Fruit fly (Drosophila melanogaster) whole organism, prepupa: ENCODE measurements around the gene CG13671.
A peak's percentile ranks its signal among the peaks of the same experiment; 100 is the strongest.

Experiments
- Blimp-1 ChIP-seq: fragments of 200-800 bp; sonication (Bioruptor generic); optimal IDR thresholded peaks from 3 replicates; lab custom pipeline; 2017; ENCODE audit warnings: missing biosample characterization, missing genetic modification characterization, mild to moderate bottlenecking, moderate library complexity, missing genetic modification reagents
- CG10631 ChIP-seq: fragments of 200-800 bp; sonication (Bioruptor generic); optimal IDR thresholded peaks from 2 replicates; lab custom pipeline; 2016; ENCODE audit warnings: missing biosample characterization, missing genetic modification characterization
- CG11762 ChIP-seq: fragments of 200-800 bp; sonication (Bioruptor generic); optimal IDR thresholded peaks from 3 replicates; lab custom pipeline; 2016; ENCODE audit warnings: missing biosample characterization, missing genetic modification characterization; ENCODE audit not compliant: insufficient read depth
- CG11902 ChIP-seq: fragments of 200-800 bp; sonication (Bioruptor generic); optimal IDR thresholded peaks from 3 replicates; lab custom pipeline; 2016; ENCODE audit warnings: missing biosample characterization, missing genetic modification characterization
- CG15336 ChIP-seq: fragments of 200-800 bp; sonication (Bioruptor generic); IDR thresholded peaks from 2 replicates; pipeline ENCODE4 v1.3.6; 2022; ENCODE audit warnings: missing biosample characterization, missing genetic modification characterization
- CG1621 ChIP-seq: fragments of 200-800 bp; sonication (Bioruptor generic); optimal IDR thresholded peaks from 3 replicates; lab custom pipeline; 2018; ENCODE audit warnings: missing biosample characterization, mild to moderate bottlenecking, missing genetic modification characterization
- CG16779 ChIP-seq: fragments of 200-800 bp; sonication (Bioruptor generic); optimal IDR thresholded peaks from 3 replicates; lab custom pipeline; 2017; ENCODE audit warnings: missing biosample characterization, mild to moderate bottlenecking, missing genetic modification characterization
- CG31627 ChIP-seq: fragments of 200-800 bp; sonication (Bioruptor generic); optimal IDR thresholded peaks from 3 replicates; lab custom pipeline; 2016; ENCODE audit warnings: missing biosample characterization, missing genetic modification characterization
- CG32006 ChIP-seq: fragments of 200-800 bp; sonication (Bioruptor generic); optimal IDR thresholded peaks from 3 replicates; lab custom pipeline; 2017; ENCODE audit warnings: missing biosample characterization, mild to moderate bottlenecking, missing genetic modification characterization
- CG34406 ChIP-seq: fragments of 200-800 bp; sonication (Bioruptor generic); optimal IDR thresholded peaks from 3 replicates; lab custom pipeline; 2016; ENCODE audit warnings: missing biosample characterization, missing genetic modification characterization
- CG3919 ChIP-seq: fragments of 200-800 bp; sonication (Bioruptor generic); optimal IDR thresholded peaks from 3 replicates; lab custom pipeline; 2016; ENCODE audit warnings: missing biosample characterization, missing genetic modification characterization
- CG4318 ChIP-seq: fragments of 200-800 bp; sonication (Bioruptor generic); optimal IDR thresholded peaks from 3 replicates; lab custom pipeline; 2017; ENCODE audit warnings: missing biosample characterization, mild to moderate bottlenecking, missing genetic modification characterization
- CG6163 ChIP-seq: fragments of 200-800 bp; sonication (Bioruptor generic); IDR thresholded peaks from 3 replicates; pipeline ENCODE4 v1.3.6; 2022; ENCODE audit warnings: missing biosample characterization, missing genetic modification characterization
- CG6276 ChIP-seq: fragments of 200-800 bp; sonication (Bioruptor generic); optimal IDR thresholded peaks from 2 replicates; lab custom pipeline; 2017; ENCODE audit warnings: missing biosample characterization, mild to moderate bottlenecking, missing genetic modification characterization
- CG6854 ChIP-seq: fragments of 200-800 bp; sonication (Bioruptor generic); optimal IDR thresholded peaks from 2 replicates; lab custom pipeline; 2017; ENCODE audit warnings: missing biosample characterization, mild to moderate bottlenecking, missing genetic modification characterization
- CG8119 ChIP-seq: fragments of 200-800 bp; sonication (Bioruptor generic); IDR thresholded peaks from 3 replicates; pipeline ENCODE4 v1.3.6; 2022; ENCODE audit warnings: missing biosample characterization, missing genetic modification characterization
- CG8632 ChIP-seq: fragments of 200-800 bp; sonication (Bioruptor generic); optimal IDR thresholded peaks from 3 replicates; lab custom pipeline; 2016; ENCODE audit warnings: missing biosample characterization, missing genetic modification characterization
- Eip78C ChIP-seq: fragments of 200-800 bp; sonication (Bioruptor generic); peaks from one replicate; lab custom pipeline; 2016; ENCODE audit warnings: missing biosample characterization, missing genetic modification characterization
- Hr39 ChIP-seq: fragments of 200-800 bp; sonication (Bioruptor generic); optimal IDR thresholded peaks from 2 replicates; lab custom pipeline; 2016; ENCODE audit warnings: missing biosample characterization, missing genetic modification characterization
- Lpt ChIP-seq: fragments of 200-800 bp; sonication (Bioruptor generic); optimal IDR thresholded peaks from 3 replicates; lab custom pipeline; 2016; ENCODE audit warnings: missing biosample characterization, missing genetic modification characterization
- Met ChIP-seq: fragments of 200-800 bp; sonication (Bioruptor generic); optimal IDR thresholded peaks from 3 replicates; lab custom pipeline; 2016; ENCODE audit warnings: missing biosample characterization, missing genetic modification characterization
- OdsH ChIP-seq: fragments of 200-800 bp; sonication (Bioruptor generic); optimal IDR thresholded peaks from 3 replicates; lab custom pipeline; 2016; ENCODE audit warnings: missing biosample characterization, missing genetic modification characterization
- achi ChIP-seq: fragments of 200-800 bp; sonication (Bioruptor generic); optimal IDR thresholded peaks from 3 replicates; lab custom pipeline; 2016; ENCODE audit warnings: missing biosample characterization, missing genetic modification characterization
- acj6 ChIP-seq: fragments of 200-800 bp; sonication (Bioruptor generic); optimal IDR thresholded peaks from 3 replicates; lab custom pipeline; 2016; ENCODE audit warnings: missing biosample characterization, missing genetic modification characterization
- cyc ChIP-seq: fragments of 200-800 bp; sonication (Bioruptor generic); optimal IDR thresholded peaks from 3 replicates; lab custom pipeline; 2016; ENCODE audit warnings: missing biosample characterization, missing genetic modification characterization
- dac ChIP-seq: fragments of 200-800 bp; sonication (Bioruptor generic); optimal IDR thresholded peaks from 2 replicates; lab custom pipeline; 2017; ENCODE audit warnings: missing biosample characterization, mild to moderate bottlenecking, missing genetic modification characterization
- eg ChIP-seq: fragments of 200-800 bp; sonication (Bioruptor generic); IDR thresholded peaks from 3 replicates; pipeline ENCODE4 v1.3.6; 2022; ENCODE audit warnings: missing biosample characterization, missing genetic modification characterization
- esn ChIP-seq: fragments of 200-800 bp; sonication (Bioruptor generic); optimal IDR thresholded peaks from 2 replicates; lab custom pipeline; 2016; ENCODE audit warnings: missing biosample characterization, mild to moderate bottlenecking, missing genetic modification characterization, moderate library complexity
- fd59A ChIP-seq: fragments of 200-800 bp; sonication (Bioruptor generic); optimal IDR thresholded peaks from 2 replicates; lab custom pipeline; 2017; ENCODE audit warnings: missing biosample characterization, mild to moderate bottlenecking, missing genetic modification characterization, missing genetic modification reagents
- lz ChIP-seq: fragments of 200-800 bp; sonication (Bioruptor generic); optimal IDR thresholded peaks from 3 replicates; lab custom pipeline; 2016; ENCODE audit warnings: missing biosample characterization, missing genetic modification characterization
- net ChIP-seq: fragments of 200-800 bp; sonication (Bioruptor generic); optimal IDR thresholded peaks from 3 replicates; lab custom pipeline; 2016; ENCODE audit warnings: missing biosample characterization, missing genetic modification characterization
- pdm3 ChIP-seq: fragments of 200-800 bp; sonication (Bioruptor generic); optimal IDR thresholded peaks from 3 replicates; lab custom pipeline; 2016; ENCODE audit warnings: missing biosample characterization, missing genetic modification characterization
- salr ChIP-seq, 2 experiments: fragments of 200-800 bp; sonication (Bioruptor generic); optimal IDR thresholded peaks; 3 replicates each; lab custom pipeline; 2016 to 2018; ENCODE audit warnings: missing biosample characterization in 2 of 2, missing genetic modification characterization in 2 of 2, mild to moderate bottlenecking in 1 of 2
- spab ChIP-seq: fragments of 200-800 bp; sonication (Bioruptor generic); optimal IDR thresholded peaks from 2 replicates; lab custom pipeline; 2017; ENCODE audit warnings: missing biosample characterization, mild to moderate bottlenecking, missing genetic modification characterization, missing genetic modification reagents
- svp ChIP-seq: fragments of 200-800 bp; sonication (Bioruptor generic); peaks from one replicate; lab custom pipeline; 2016; ENCODE audit warnings: missing biosample characterization, missing genetic modification characterization
- topi ChIP-seq: fragments of 200-800 bp; sonication (Bioruptor generic); optimal IDR thresholded peaks from 3 replicates; lab custom pipeline; 2016; ENCODE audit warnings: missing biosample characterization, missing genetic modification characterization
- vri ChIP-seq: fragments of 200-800 bp; sonication (Bioruptor generic); optimal IDR thresholded peaks from 3 replicates; lab custom pipeline; 2016; ENCODE audit warnings: missing biosample characterization, mild to moderate bottlenecking, missing genetic modification characterization

CG13671 gene

DNA sequence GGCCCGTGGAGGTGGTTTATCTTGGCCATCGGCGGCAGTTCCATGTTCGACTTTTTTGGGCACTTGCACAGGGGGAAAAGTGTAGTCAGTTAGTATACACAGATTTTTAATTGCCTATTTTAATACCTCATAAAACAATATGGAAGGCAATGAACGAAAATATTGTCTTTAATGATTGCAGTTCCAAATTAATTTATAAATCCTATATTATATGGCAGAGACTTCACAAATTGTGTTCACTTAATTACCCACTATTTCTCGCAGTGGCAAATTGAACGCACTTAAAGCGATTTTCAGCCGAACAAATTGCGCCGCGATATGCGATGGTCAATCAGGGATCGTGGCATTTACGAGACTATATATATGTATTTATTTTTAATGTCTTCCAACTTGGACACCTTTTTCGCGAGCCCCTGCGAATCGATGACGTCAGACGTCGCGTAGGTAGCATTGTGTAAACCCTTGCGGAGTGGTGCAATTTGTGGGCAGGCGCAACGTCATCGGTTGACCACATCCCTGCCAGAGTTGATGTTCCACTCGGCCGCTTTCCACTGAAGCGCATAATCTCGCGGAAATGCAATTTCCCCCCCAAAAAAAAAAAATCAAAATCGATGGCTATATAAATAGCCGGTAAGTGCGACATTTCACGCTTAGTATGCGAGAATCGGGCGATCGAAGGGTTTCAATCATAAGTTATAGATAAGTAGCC is 20.4 kb downstream of the CG13671 start, which contains the start of gene CG13670 (continued):
- peak; percentile 12 for TF ChIP-seq CG34406 (GFP tag; lab: Kevin White, UChicago)

DNA sequence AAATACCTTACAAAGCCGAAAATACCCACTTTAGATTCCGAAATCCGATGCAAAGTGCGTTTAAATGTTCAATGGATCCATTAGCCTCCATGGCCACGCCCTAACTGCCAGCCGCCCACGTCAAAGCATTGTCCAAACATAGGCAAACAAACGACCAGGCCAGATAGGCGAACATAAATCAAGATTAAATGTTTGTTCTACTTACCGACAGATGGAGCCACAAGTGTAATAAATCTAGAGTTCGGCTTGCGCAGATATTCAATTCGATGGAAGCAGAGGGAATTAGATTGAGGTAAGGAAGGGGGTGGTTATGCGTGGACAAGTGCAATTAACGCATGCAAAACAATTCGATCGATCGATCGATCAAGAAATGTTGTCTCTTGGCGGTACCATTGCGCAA is 24.0 kb downstream of the CG13671 start:
- no peak for TF ChIP-seq acj6 (GFP tag; lab: Kevin White, UChicago)
- TF ChIP-seq svp (GFP tag; lab: Kevin White, UChicago): peak; percentile 2
- TF ChIP-seq eg (GFP tag; lab: Robert Waterston, UW): no peak
- TF ChIP-seq, all 60 proteins: peak for 1

DNA sequence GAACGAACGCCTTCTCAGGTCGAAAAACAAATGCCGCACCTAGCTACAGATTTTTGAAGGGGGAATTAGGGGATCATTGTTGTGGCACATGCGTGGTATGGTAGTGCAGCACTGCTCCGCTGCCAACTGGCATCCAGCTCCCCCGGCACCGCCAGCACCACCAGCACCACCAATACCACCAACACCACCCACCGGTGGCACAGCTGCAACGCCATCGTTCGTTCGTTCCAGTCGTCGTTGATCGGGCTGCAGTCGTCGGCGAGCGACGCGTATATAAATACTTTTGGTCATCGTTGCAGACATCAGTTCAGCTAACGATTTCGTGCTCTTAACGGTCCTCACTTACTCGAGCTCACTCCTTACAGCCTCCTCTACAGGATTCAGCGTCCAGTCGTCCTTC is 25.7 kb downstream of the CG13671 start, which contains the start of gene CG34461:
Gene CG34461, plus strand, starts transcription at position 301 of the 400 bp plus-strand sequence.
- TF ChIP-seq CG4318: no peak
- no peak for TF ChIP-seq achi (GFP tag; lab: Kevin White, UChicago)
- no peak for TF ChIP-seq svp (GFP tag; lab: Kevin White, UChicago)
- TF ChIP-seq CG6854 (GFP tag; lab: Kevin White, UChicago): no peak
- no peak for TF ChIP-seq CG34406 (GFP tag; lab: Kevin White, UChicago)

DNA sequence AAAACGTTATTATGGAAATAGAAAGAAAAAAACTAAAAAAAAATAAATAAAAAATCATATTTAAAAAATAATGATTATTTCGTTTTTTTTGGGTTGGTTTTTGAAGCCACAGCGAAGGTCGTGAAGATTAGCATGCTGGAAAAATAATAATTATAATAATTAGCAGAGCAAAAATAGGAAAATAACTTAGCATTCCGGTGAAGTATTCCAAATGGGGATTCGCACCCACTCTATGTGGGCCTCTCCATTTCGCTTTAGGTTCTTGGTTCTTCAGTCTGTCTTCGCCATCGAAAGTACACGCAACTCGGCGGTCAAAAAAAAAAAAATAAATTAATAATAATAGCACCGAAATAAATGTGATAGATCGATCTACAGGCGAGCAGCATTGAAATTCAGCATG is 28.4 kb downstream of the CG13671 start, which contains the start of gene CG34462:
Gene CG34462, plus strand, starts transcription at position 301 of the 400 bp plus-strand sequence.
- no peak for TF ChIP-seq CG15336 (GFP tag; lab: Robert Waterston, UW)
- TF ChIP-seq CG10631 (GFP tag; lab: Kevin White, UChicago): no peak
- TF ChIP-seq Met (GFP tag; lab: Kevin White, UChicago): no peak
- TF ChIP-seq CG8632 (GFP tag; lab: Kevin White, UChicago): no peak
- TF ChIP-seq esn (GFP tag; lab: Kevin White, UChicago): no peak
- no peak for TF ChIP-seq CG6276 (GFP tag; lab: Kevin White, UChicago)
- TF ChIP-seq CG31627 (GFP tag; lab: Kevin White, UChicago): no peak
- no peak for TF ChIP-seq topi (GFP tag; lab: Kevin White, UChicago)
- no peak for TF ChIP-seq net
- TF ChIP-seq Hr39 (GFP tag; lab: Kevin White, UChicago): no peak
- no peak for TF ChIP-seq salr (GFP tag; optimal IDR thresholded peaks at IDR 0.05; lab: Kevin White, UChicago)
- TF ChIP-seq vri: no peak
- TF ChIP-seq CG16779 (tag; lab: Kevin White, UChicago): no peak
- no peak for TF ChIP-seq cyc (GFP tag; lab: Kevin White, UChicago)
- TF ChIP-seq, all 60 proteins: peak for 0

DNA sequence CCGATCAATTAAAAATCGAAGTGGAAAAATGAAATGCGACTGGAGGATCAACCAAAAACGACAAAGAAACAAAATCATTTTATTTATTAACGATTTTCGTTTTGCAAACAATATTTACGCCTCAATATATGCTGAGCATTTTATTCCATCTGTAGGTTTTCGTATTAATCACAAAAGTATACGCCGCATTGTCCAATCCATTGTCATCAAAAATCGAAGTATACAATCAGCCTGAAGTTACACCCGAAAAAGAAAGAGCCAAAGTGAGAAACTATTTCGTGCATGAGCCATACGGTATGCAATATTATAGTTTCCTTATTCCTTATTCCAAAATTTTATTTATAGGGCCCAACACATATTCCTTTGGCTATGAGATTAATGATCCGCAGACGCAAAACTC is 29.1 kb downstream of the CG13671 start:
- TF ChIP-seq Eip78C (GFP tag; lab: Kevin White, UChicago) (peak; percentile 12), Lpt (GFP tag; lab: Kevin White, UChicago) (no peak), CG34406 (GFP tag; lab: Kevin White, UChicago) (no peak), topi (GFP tag; lab: Kevin White, UChicago) (no peak)

DNA sequence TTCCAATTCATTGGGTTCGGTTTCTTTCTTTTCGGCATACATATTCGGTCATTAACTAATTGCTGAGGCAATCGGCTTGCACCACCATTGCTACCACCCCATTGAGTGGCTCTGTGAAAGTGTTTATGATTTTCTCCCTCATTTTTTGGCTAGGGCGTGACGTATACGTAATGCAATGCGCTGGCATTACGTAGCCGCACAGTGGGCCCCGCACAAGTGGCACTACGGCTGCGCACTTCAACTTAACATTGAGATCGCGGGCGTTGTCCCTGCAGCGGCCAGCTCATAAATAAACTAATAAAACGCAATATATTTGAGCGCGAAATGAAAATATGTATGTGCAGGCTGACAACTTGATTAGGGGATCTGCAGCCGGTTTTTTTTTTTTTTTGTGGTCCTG is 31.6 kb downstream of the CG13671 start:
- TF ChIP-seq svp (GFP tag; lab: Kevin White, UChicago): no peak

DNA sequence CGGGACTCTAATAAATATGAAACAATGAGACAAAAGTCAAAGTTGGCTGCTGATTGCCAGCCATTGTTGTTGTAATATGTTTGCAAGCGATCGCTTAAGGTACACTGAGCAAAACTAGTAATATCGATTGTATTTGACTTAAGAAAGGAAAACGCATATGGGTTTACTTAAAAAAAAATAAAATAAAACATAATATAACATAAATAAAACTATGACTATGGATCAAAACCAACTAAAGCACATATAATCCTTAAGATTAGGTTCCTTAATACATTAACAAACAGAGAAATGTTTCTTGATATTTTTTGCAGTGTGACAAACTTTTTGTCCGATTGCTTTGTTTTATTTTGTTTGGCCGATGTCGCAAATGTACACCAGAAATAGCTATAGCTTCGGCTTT is 33.7 kb downstream of the CG13671 start:
- TF ChIP-seq CG6854 (GFP tag; lab: Kevin White, UChicago) (no peak), Met (GFP tag; lab: Kevin White, UChicago) (no peak), OdsH (GFP tag; lab: Kevin White, UChicago) (no peak), CG1621 (tag; lab: Kevin White, UChicago) (no peak), CG8119 (GFP tag; lab: Robert Waterston, UW) (peak; percentile 58), CG3919 (GFP tag; lab: Kevin White, UChicago) (no peak), Lpt (GFP tag; lab: Kevin White, UChicago) (no peak), CG6163 (GFP tag; lab: Robert Waterston, UW) (no peak), dac (GFP tag; lab: Kevin White, UChicago) (no peak), CG31627 (GFP tag; lab: Kevin White, UChicago) (no peak), Blimp-1 (GFP tag; lab: Kevin White, UChicago) (no peak), CG11762 (GFP tag; lab: Kevin White, UChicago) (no peak), CG32006 (GFP tag; lab: Kevin White, UChicago) (peak; percentile 2), lz (GFP tag; lab: Kevin White, UChicago) (no peak), Eip78C (GFP tag; lab: Kevin White, UChicago) (peak; percentile 41), pdm3 (no peak), topi (GFP tag; lab: Kevin White, UChicago) (no peak), fd59A (GFP tag; lab: Kevin White, UChicago) (no peak), CG15336 (GFP tag; lab: Robert Waterston, UW) (0 out of 2 replicates have a peak, but pooled peaks have one; percentile 27), CG34406 (GFP tag; lab: Kevin White, UChicago) (no peak), CG6276 (GFP tag; lab: Kevin White, UChicago) (peak; percentile 61), achi (GFP tag; lab: Kevin White, UChicago) (no peak), CG11902 (no peak), eg (GFP tag; lab: Robert Waterston, UW) (no peak), spab (GFP tag; lab: Kevin White, UChicago) (no peak)
